Worm (Caenorhabditis elegans): Measurements from ENCODE around the gene str-32.

The str-32 gene

DNA sequence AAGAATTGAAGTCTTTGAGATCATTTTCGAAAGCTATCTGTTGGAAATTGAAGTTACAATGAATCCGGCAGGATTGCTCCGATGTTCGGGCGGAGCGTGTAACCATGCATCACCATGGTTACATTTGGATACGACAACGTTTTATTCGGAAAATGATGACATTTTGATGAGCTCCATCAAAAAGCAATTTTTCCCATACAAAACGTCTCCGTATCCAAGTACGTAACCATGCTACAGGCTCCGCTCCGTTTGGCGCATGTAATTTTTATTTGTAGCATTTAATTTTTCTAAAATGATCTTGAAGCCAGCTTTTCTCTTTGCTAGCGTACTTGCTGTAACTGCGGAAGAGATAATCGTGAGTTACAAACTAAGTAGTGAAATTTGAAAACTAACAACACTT, 38.7 kb downstream of the str-32 start, which contains the start of the genes cwp-2 and cwp-3:
Gene cwp-2, minus strand, starts transcription at position 101 of the 400 bp plus-strand sequence.
Gene cwp-3, plus strand, starts transcription at position 293 of the 400 bp plus-strand sequence.
- TF ChIP-seq cog-1 (tag; optimal IDR thresholded peaks at IDR 0.05) (no peak), ref-1 (GFP tag; conservative IDR thresholded peaks at IDR 0.05) (no peak), ztf-23 (GFP tag; IDR thresholded peaks at IDR 0.05) (no peak), ztf-29 (GFP tag; IDR thresholded peaks at IDR 0.05) (no peak)

DNA sequence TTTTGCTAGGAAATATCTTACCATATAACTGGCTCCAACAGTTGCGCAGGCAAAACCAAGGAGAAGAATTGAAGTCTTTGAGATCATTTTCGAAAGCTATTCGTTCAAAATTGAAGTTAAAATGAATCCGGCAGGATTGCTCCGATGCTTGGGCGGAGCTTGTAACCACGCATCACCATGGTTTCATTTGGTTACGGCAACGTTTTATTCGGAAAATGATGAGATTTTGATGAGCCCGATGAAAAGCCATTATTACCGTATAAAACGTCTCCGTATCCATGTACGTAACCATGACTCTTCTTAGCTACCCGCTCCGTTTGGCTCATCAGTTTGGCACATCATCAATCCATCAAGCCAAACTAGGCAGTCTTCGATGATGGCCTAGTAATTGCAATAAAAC, 40.1 kb downstream of the str-32 start, which contains the start of gene cwp-1:
Gene cwp-1, minus strand, starts transcription at position 101 of the 400 bp plus-strand sequence.
- TF ChIP-seq ztf-29 (GFP tag; IDR thresholded peaks at IDR 0.05) (no peak), cog-1 (tag; optimal IDR thresholded peaks at IDR 0.05) (no peak), klf-2 (GFP tag; conservative IDR thresholded peaks at IDR 0.05) (no peak), med-1 (GFP tag; optimal IDR thresholded peaks at IDR 0.05; ENCODE audit: insufficient read depth) (no peak), tab-1 (GFP tag; IDR thresholded peaks at IDR 0.05) (no peak), flt-1 (GFP tag; IDR thresholded peaks at IDR 0.05) (no peak), ref-1 (GFP tag; conservative IDR thresholded peaks at IDR 0.05) (no peak), T22C8.4 (GFP tag; IDR thresholded peaks at IDR 0.05) (no peak), ztf-23 (GFP tag; IDR thresholded peaks at IDR 0.05) (no peak)

DNA sequence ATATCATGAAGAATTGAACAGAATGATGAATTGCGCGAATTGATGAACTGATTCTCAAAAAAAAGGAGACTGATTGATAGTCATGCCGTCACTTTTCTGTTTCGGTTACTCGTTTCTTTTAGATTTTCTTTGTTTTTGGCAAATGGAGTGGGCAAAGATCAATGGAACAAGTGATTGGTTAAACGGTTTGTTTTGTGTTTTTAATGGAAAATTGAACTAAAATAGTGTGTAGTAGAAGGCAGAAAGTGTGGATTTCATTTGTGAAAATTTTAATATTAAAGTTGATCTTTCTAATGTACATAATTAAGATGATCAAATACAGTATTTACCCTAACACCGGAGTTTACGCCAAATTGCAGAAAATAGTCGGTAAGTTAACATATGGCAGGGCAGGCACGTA, 41.4 kb downstream of the str-32 start, which contains the start of gene nas-9:
Gene nas-9, minus strand, starts transcription at position 101 of the 400 bp plus-strand sequence.
- no peak for TF ChIP-seq ref-1 (GFP tag; conservative IDR thresholded peaks at IDR 0.05)
- TF ChIP-seq cog-1 (tag; optimal IDR thresholded peaks at IDR 0.05) = no peak
- no peak for TF ChIP-seq ztf-29 (GFP tag; IDR thresholded peaks at IDR 0.05)
- no peak for TF ChIP-seq med-1 (GFP tag; optimal IDR thresholded peaks at IDR 0.05; ENCODE audit: insufficient read depth)
- TF ChIP-seq T22C8.4 (GFP tag; IDR thresholded peaks at IDR 0.05) = no peak
- no peak for TF ChIP-seq flt-1 (GFP tag; IDR thresholded peaks at IDR 0.05)
- no peak for TF ChIP-seq ztf-23 (GFP tag; IDR thresholded peaks at IDR 0.05)
- no peak for TF ChIP-seq klf-2 (GFP tag; conservative IDR thresholded peaks at IDR 0.05)
- TF ChIP-seq tab-1 (GFP tag; IDR thresholded peaks at IDR 0.05) = no peak

DNA sequence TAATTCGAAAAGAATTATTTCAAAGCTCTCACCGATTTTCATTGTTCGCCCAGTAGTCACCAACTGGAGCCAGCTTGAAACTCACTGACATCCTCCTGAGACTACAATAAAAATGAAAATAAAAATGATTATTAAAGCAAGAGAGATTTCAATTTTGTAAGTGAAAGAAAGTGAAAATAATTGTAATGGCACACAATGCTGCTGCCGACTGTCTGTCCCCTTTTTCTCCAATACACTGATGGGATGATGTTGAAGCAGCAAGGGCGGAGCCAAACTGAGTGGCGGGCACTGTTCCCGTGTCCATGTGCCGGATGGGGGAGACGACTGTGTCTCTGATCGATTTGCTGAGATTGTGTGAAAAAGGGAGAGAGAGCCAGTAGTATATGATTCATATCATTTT, 47.0 kb downstream of the str-32 start, which contains the start of gene C37H5.14:
Gene C37H5.14, minus strand, starts transcription at position 101 of the 400 bp plus-strand sequence.
- no peak for TF ChIP-seq med-1 (GFP tag; optimal IDR thresholded peaks at IDR 0.05; ENCODE audit: insufficient read depth)
- TF ChIP-seq flt-1 (GFP tag; IDR thresholded peaks at IDR 0.05) = no peak
- no peak for TF ChIP-seq tab-1 (GFP tag; IDR thresholded peaks at IDR 0.05)
- no peak for TF ChIP-seq cog-1 (tag; optimal IDR thresholded peaks at IDR 0.05)
- TF ChIP-seq ztf-23 (GFP tag; IDR thresholded peaks at IDR 0.05) = no peak
- no peak for TF ChIP-seq ztf-29 (GFP tag; IDR thresholded peaks at IDR 0.05)
- TF ChIP-seq klf-2 (GFP tag; conservative IDR thresholded peaks at IDR 0.05) = no peak
- TF ChIP-seq ref-1 (GFP tag; conservative IDR thresholded peaks at IDR 0.05) = no peak
- no peak for TF ChIP-seq T22C8.4 (GFP tag; IDR thresholded peaks at IDR 0.05)

All from whole organism, midembryonic.